Worm (Caenorhabditis elegans): Measurements from ENCODE around the gene ZK381.2.

ZK381.2 gene

ce11 chrIV:6958696-6959095 is 6.6 kb upstream of the ZK381.2 start:
- TF ChIP-seq ama-1 (optimal IDR thresholded peaks at IDR 0.05), result no peak
- TF ChIP-seq ama-1 (GFP tag; optimal IDR thresholded peaks at IDR 0.05), result no peak
- no peak for TF ChIP-seq hlh-26 (GFP tag; conservative IDR thresholded peaks at IDR 0.05)
- TF ChIP-seq ZK185.1 (tag; optimal IDR thresholded peaks at IDR 0.05; ENCODE audit: poor library complexity, severe bottlenecking), result no peak
- no peak for TF ChIP-seq rpc-1 (optimal IDR thresholded peaks at IDR 0.05)
- no peak for TF ChIP-seq rpc-1 (tag; optimal IDR thresholded peaks at IDR 0.05)
- no peak for TF ChIP-seq rec-8 (tag; optimal IDR thresholded peaks at IDR 0.05)
- peak in 1 of 3 experiments; percentile 58 for TF ChIP-seq lin-35 (GFP tag; optimal IDR thresholded peaks at IDR 0.05)
- no peak for TF ChIP-seq nfya-2 (GFP tag; IDR thresholded peaks at IDR 0.05)
- no peak for TF ChIP-seq ztf-26 (tag; optimal IDR thresholded peaks at IDR 0.05)

- TF ChIP-seq hlh-26 (GFP tag; conservative IDR thresholded peaks at IDR 0.05) (no peak), F10E7.11 (tag; optimal IDR thresholded peaks at IDR 0.05) (no peak), attf-3 (GFP tag; conservative IDR thresholded peaks at IDR 0.05) (no peak), hrde-1 (tag; optimal IDR thresholded peaks at IDR 0.05; ENCODE audit: borderline replicate concordance) (no peak), ceh-58 (GFP tag; IDR thresholded peaks at IDR 0.05) (no peak), repo-1 (tag; optimal IDR thresholded peaks at IDR 0.05) (no peak), nhr-90 (tag; optimal IDR thresholded peaks at IDR 0.05) (no peak), Y95B8A.8 (GFP tag; IDR thresholded peaks at IDR 0.05) (no peak), akir-1 (GFP tag; optimal IDR thresholded peaks at IDR 0.05) (no peak), egl-44 (GFP tag; IDR thresholded peaks at IDR 0.05) (no peak), zfh-2 (GFP tag; conservative IDR thresholded peaks at IDR 0.05) (no peak), mes-4 (tag; optimal IDR thresholded peaks at IDR 0.05) (no peak)
Observed at ce11 chrIV:6959483-6959882, 5.8 kb upstream of the ZK381.2 start.

- TF ChIP-seq egl-18 (GFP tag; IDR thresholded peaks at IDR 0.05) (no peak), nhr-27 (tag; optimal IDR thresholded peaks at IDR 0.05) (no peak), mes-4 (tag; optimal IDR thresholded peaks at IDR 0.05) (no peak), madf-10 (tag; optimal IDR thresholded peaks at IDR 0.05) (no peak), F52B5.7 (tag; optimal IDR thresholded peaks at IDR 0.05) (no peak), lin-40 (tag; optimal IDR thresholded peaks at IDR 0.05) (no peak), T07F8.4 (tag; optimal IDR thresholded peaks at IDR 0.05) (no peak), egl-44 (GFP tag; IDR thresholded peaks at IDR 0.05) (no peak), Y56A3A.18 (GFP tag; IDR thresholded peaks at IDR 0.05) (no peak), sptf-2 (GFP tag; optimal IDR thresholded peaks at IDR 0.05) (no peak), B0019.2 (GFP tag; conservative IDR thresholded peaks at IDR 0.05) (no peak), madf-8 (GFP tag; conservative IDR thresholded peaks at IDR 0.05) (no peak), athp-1 (tag; optimal IDR thresholded peaks at IDR 0.05) (no peak), ccch-3 (GFP tag; optimal IDR thresholded peaks at IDR 0.05) (no peak), ztf-25 (GFP tag; IDR thresholded peaks at IDR 0.05) (no peak), rpc-1 (optimal IDR thresholded peaks at IDR 0.05) (no peak), rpc-1 (tag; optimal IDR thresholded peaks at IDR 0.05) (no peak), Y67H2A.10 (GFP tag; conservative IDR thresholded peaks at IDR 0.05) (no peak), hlh-12 (tag; optimal IDR thresholded peaks at IDR 0.05) (no peak), lin-54 (GFP tag; optimal IDR thresholded peaks at IDR 0.05) (no peak), F49E8.2 (tag; optimal IDR thresholded peaks at IDR 0.05; ENCODE audit: insufficient read depth) (no peak)
Observed at ce11 chrIV:6964508-6964907, 784 bp upstream of the ZK381.2 start, which contains the start of gene B0478.3. Gene B0478.3, minus strand, starts transcription at chrIV:6964608.

Measured in whole organism, young adult.